Fruit fly (Drosophila melanogaster) whole organism: Measurements from ENCODE around the gene CG32687.

Source experiments
- CG8478 ChIP-seq: fragments of >200 bp; optimal IDR thresholded peaks from 2 replicates; lab custom pipeline; 2018; ENCODE audit warnings: inconsistent platforms
- Dll ChIP-seq: fragments of >200 bp; optimal IDR thresholded peaks from 2 replicates; lab custom pipeline; 2017
- EcR ChIP-seq, 2 experiments: fragments of >200 bp; optimal IDR thresholded peaks; 2 replicates each; lab custom pipeline; 2017; ENCODE audit warnings: missing biosample characterization in 2 of 2, missing genetic modification characterization in 2 of 2, missing genetic modification reagents in 2 of 2
- pan ChIP-seq: fragments of >200 bp; optimal IDR thresholded peaks from 2 replicates; lab custom pipeline; 2017
- psq ChIP-seq: fragments of >200 bp; optimal IDR thresholded peaks from 2 replicates; lab custom pipeline; 2017
- usp ChIP-seq: fragments of >200 bp; optimal IDR thresholded peaks from 2 replicates; lab custom pipeline; 2017; ENCODE audit warnings: missing biosample characterization, missing genetic modification characterization, mixed read lengths

CG32687 gene

dm6 chrX:10459576-10459975, 27.4 kb downstream of the CG32687 start, which contains the start of gene Or9a:
Or9a (minus strand) TSS chrX:10459676.
- no peak for TF ChIP-seq psq (lab: Kevin White, UChicago)

dm6 chrX:10454795-10455194, 32.2 kb downstream of the CG32687 start, which contains the start of gene CG32683:
CG32683 (minus strand) TSS chrX:10454895.
- TF ChIP-seq Dll (no peak), EcR (GFP tag; optimal IDR thresholded peaks at IDR 0.05; lab: Kevin White, UChicago) (no peak), usp (GFP tag; lab: Kevin White, UChicago) (no peak), pan (lab: Kevin White, UChicago) (no peak), psq (lab: Kevin White, UChicago) (no peak), CG8478 (lab: Kevin White, UChicago) (no peak)

dm6 chrX:10432712-10433111, 54.3 kb downstream of the CG32687 start, which contains the start of gene CG12640:
CG12640 (minus strand) TSS chrX:10432812.
- TF ChIP-seq CG8478 (lab: Kevin White, UChicago) (no peak), psq (lab: Kevin White, UChicago) (no peak), pan (lab: Kevin White, UChicago) (no peak), EcR (GFP tag; optimal IDR thresholded peaks at IDR 0.05; lab: Kevin White, UChicago) (no peak), usp (GFP tag; lab: Kevin White, UChicago) (no peak), Dll (no peak)
